Worm (Caenorhabditis elegans): Measurements from ENCODE around the gene K01F9.2.

Gene K01F9.2

ce11 chrIII:8910139-8910538 is 33.2 kb upstream of the K01F9.2 start:
- TF ChIP-seq B0019.2 (GFP tag; conservative IDR thresholded peaks at IDR 0.05) (no peak), F49E8.2 (tag; optimal IDR thresholded peaks at IDR 0.05; ENCODE audit: insufficient read depth) (no peak), zfh-2 (GFP tag; conservative IDR thresholded peaks at IDR 0.05) (no peak), attf-5 (GFP tag; optimal IDR thresholded peaks at IDR 0.05) (no peak), ztf-28 (GFP tag; IDR thresholded peaks at IDR 0.05) (no peak), nhr-27 (tag; optimal IDR thresholded peaks at IDR 0.05) (no peak), madf-6 (GFP tag; IDR thresholded peaks at IDR 0.05) (no peak), unc-130 (GFP tag; optimal IDR thresholded peaks at IDR 0.05) (no peak), rpc-1 (optimal IDR thresholded peaks at IDR 0.05) (no peak), rpc-1 (tag; optimal IDR thresholded peaks at IDR 0.05) (no peak), madf-3 (GFP tag; IDR thresholded peaks at IDR 0.05) (no peak), let-607 (tag; optimal IDR thresholded peaks at IDR 0.05) (no peak), bed-2 (GFP tag; IDR thresholded peaks at IDR 0.05) (no peak), Y53F4B.3 (GFP tag; IDR thresholded peaks at IDR 0.05) (no peak)

DNA sequence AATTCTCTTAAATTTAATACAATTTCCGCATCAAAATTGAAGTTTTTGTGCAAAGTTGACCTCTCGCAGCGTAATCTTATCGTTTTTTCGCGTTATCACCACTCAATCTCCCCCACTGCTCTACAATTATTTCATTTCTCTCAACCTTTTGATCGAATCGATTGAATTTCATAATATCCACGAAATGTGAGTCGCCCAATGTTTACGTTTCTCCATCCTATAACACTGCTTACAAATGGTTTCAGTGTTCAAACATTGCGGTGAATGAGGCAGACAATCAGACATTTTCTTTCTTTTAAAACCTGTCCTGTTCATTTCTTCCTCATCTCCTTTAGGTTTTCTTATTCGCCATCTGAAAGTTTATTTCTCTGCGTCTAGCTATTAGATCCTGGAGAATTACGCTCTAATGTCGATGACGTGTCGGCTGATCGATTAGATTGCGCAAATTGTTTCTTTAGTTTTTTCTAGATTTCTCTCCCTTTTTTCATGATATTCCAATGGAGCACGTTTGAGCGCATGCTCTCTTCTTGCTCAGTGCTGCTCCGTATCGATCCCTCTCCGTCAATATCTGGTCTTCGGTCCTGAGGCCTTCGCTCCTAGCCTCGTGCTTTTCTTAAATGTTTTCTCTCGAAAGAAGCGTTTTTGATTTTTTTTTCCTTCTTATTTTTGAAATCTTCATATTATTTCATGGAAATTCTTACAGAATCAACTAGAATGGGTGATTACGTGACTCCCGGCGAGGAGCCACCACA is 28.2 kb upstream of the K01F9.2 start, which contains the start of gene unc-32:
Gene unc-32, plus strand, starts transcription at position 702 of the 752 bp plus-strand sequence.
- no peak for TF ChIP-seq B0336.3 (GFP tag; IDR thresholded peaks at IDR 0.05)
- peak; percentile 68 for TF ChIP-seq cebp-1 (GFP tag; IDR thresholded peaks at IDR 0.05)
- TF ChIP-seq cebp-1 (tag; optimal IDR thresholded peaks at IDR 0.05), result peak; percentile 84
- TF ChIP-seq mes-4 (tag; optimal IDR thresholded peaks at IDR 0.05), result no peak
- peak in 1 of 2 experiments; percentile 29 for TF ChIP-seq let-607 (tag; optimal IDR thresholded peaks at IDR 0.05)
- peak; percentile 22 for TF ChIP-seq attf-5 (GFP tag; optimal IDR thresholded peaks at IDR 0.05)
- TF ChIP-seq F22D6.2 (tag; optimal IDR thresholded peaks at IDR 0.05), result no peak
- TF ChIP-seq pha-4 (tag; optimal IDR thresholded peaks at IDR 0.05), result peak; percentile 37
- TF ChIP-seq egl-44 (GFP tag; IDR thresholded peaks at IDR 0.05), result no peak
- TF ChIP-seq C06A6.2 (GFP tag; conservative IDR thresholded peaks at IDR 0.05), result no peak
- no peak for TF ChIP-seq ama-1 (optimal IDR thresholded peaks at IDR 0.05)
- peak in 1 of 2 experiments; percentile 17 for TF ChIP-seq ama-1 (GFP tag; optimal IDR thresholded peaks at IDR 0.05)
- peak; percentile 24 for TF ChIP-seq K12H6.12 (tag; optimal IDR thresholded peaks at IDR 0.05)
- TF ChIP-seq pbrm-1 (GFP tag; IDR thresholded peaks at IDR 0.05), result peak; percentile 47; the same call in 1 of the 2 replicates
- TF ChIP-seq madf-3 (GFP tag; IDR thresholded peaks at IDR 0.05), result no peak
- TF ChIP-seq snpc-1.3 (tag; optimal IDR thresholded peaks at IDR 0.05; ENCODE audit: insufficient read depth), result no peak
- no peak for TF ChIP-seq F52B5.7 (tag; optimal IDR thresholded peaks at IDR 0.05)
- TF ChIP-seq madf-6 (GFP tag; IDR thresholded peaks at IDR 0.05), result 0 out of 2 replicates have a peak, but pooled peaks have one; percentile 8
- TF ChIP-seq chd-7 (tag; optimal IDR thresholded peaks at IDR 0.05), result peak; percentile 21
- 0 out of 2 replicates have a peak, but pooled peaks have one; percentile 5 for TF ChIP-seq hmg-1.2 (GFP tag; IDR thresholded peaks at IDR 0.05)
- no peak for TF ChIP-seq somi-1 (GFP tag; optimal IDR thresholded peaks at IDR 0.05)
- no peak for TF ChIP-seq F33H1.4 (GFP tag; IDR thresholded peaks at IDR 0.05)
- no peak for TF ChIP-seq Y53F4B.3 (GFP tag; IDR thresholded peaks at IDR 0.05)
- TF ChIP-seq sea-2 (GFP tag; IDR thresholded peaks at IDR 0.05), result no peak
- TF ChIP-seq ztf-3 (GFP tag; optimal IDR thresholded peaks at IDR 0.05), result no peak
- TF ChIP-seq athp-1 (tag; optimal IDR thresholded peaks at IDR 0.05), result peak; percentile 22
- peak; percentile 59 for TF ChIP-seq zfh-2 (GFP tag; conservative IDR thresholded peaks at IDR 0.05)
- peak; percentile 18 for TF ChIP-seq lin-40 (tag; optimal IDR thresholded peaks at IDR 0.05)
- no peak for TF ChIP-seq him-1 (tag; optimal IDR thresholded peaks at IDR 0.05)
- peak in 1 of 3 experiments; percentile 53 for TF ChIP-seq lin-35 (GFP tag; optimal IDR thresholded peaks at IDR 0.05)

Measured in whole organism, young adult.